Worm (Caenorhabditis elegans) whole organism, early embryonic: Measurements from ENCODE around the gene B0222.15.

Source experiments
- B0310.2 ChIP-seq: sonication (generic microtip); optimal IDR thresholded peaks from 2 replicates; lab custom pipeline; 2016; ENCODE audit warnings: mild to moderate bottlenecking, missing genetic modification characterization, missing compliant biosample characterization
- F13C5.2 ChIP-seq: sonication (generic microtip); optimal IDR thresholded peaks from 2 replicates; lab custom pipeline; 2017; ENCODE audit warnings: mild to moderate bottlenecking, missing genetic modification characterization, inconsistent platforms, missing compliant biosample characterization
- aly-1 ChIP-seq: sonication (generic microtip); optimal IDR thresholded peaks from 2 replicates; lab custom pipeline; 2016; ENCODE audit warnings: missing genetic modification characterization, missing compliant biosample characterization
- ama-1 ChIP-seq: fragments of 150-350 bp; optimal IDR thresholded peaks from 2 replicates; lab custom pipeline; 2014
- ceh-13 ChIP-seq: fragments of 200-800 bp; sonication (Bioruptor generic); optimal IDR thresholded peaks from 2 replicates; lab custom pipeline; 2018; ENCODE audit warnings: mild to moderate bottlenecking, missing genetic modification characterization, missing compliant biosample characterization
- ceh-36 ChIP-seq: sonication (generic microtip); optimal IDR thresholded peaks from 2 replicates; lab custom pipeline; 2016; ENCODE audit warnings: missing genetic modification characterization, inconsistent platforms, missing compliant biosample characterization
- ets-7 ChIP-seq: sonication (generic microtip); optimal IDR thresholded peaks from 2 replicates; lab custom pipeline; 2016; ENCODE audit warnings: missing genotype, missing genetic modification characterization, missing compliant biosample characterization
- flt-1 ChIP-seq: fragments of 200-800 bp; sonication (Bioruptor generic); IDR thresholded peaks from 2 replicates; pipeline ENCODE4 v1.3.6; 2022; ENCODE audit warnings: missing genetic modification characterization, missing compliant biosample characterization
- hmbx-1 ChIP-seq: sonication (generic microtip); optimal IDR thresholded peaks from 2 replicates; lab custom pipeline; 2016; ENCODE audit warnings: mild to moderate bottlenecking, missing genetic modification characterization, missing compliant biosample characterization
- hmg-4 ChIP-seq: fragments of 200-800 bp; sonication (Bioruptor generic); optimal IDR thresholded peaks from 2 replicates; lab custom pipeline; 2018; ENCODE audit warnings: mild to moderate bottlenecking, missing genetic modification characterization, missing compliant biosample characterization
- hnd-1 ChIP-seq: sonication (generic microtip); optimal IDR thresholded peaks from 2 replicates; lab custom pipeline; 2016; ENCODE audit warnings: missing genetic modification characterization, missing compliant biosample characterization
- pes-1 ChIP-seq: fragments of 200-800 bp; sonication (Bioruptor generic); IDR thresholded peaks from 2 replicates; pipeline ENCODE4 v1.3.6; 2022; ENCODE audit warnings: missing genetic modification reagents, missing genetic modification characterization, missing compliant biosample characterization
- scrt-1 ChIP-seq: fragments of 200-800 bp; sonication (Bioruptor generic); IDR thresholded peaks from 2 replicates; pipeline ENCODE4 v1.3.6; 2022; ENCODE audit warnings: missing genetic modification characterization, missing compliant biosample characterization
- sea-1 ChIP-seq: fragments of 200-800 bp; sonication (Bioruptor generic); conservative IDR thresholded peaks from 2 replicates; pipeline ENCODE4 v1.3.6; 2022; ENCODE audit warnings: missing genetic modification characterization, missing compliant biosample characterization
- tbx-11 ChIP-seq: fragments of 200-800 bp; sonication (Bioruptor generic); IDR thresholded peaks from 2 replicates; pipeline ENCODE4 v1.3.6; 2022; ENCODE audit warnings: missing genetic modification characterization, missing compliant biosample characterization
- tbx-37 ChIP-seq: fragments of 200-800 bp; sonication (Bioruptor generic); conservative IDR thresholded peaks from 2 replicates; pipeline ENCODE4 v1.3.6; 2022; ENCODE audit warnings: missing genetic modification reagents, missing genetic modification characterization, missing compliant biosample characterization
- tra-4 ChIP-seq: sonication (generic microtip); optimal IDR thresholded peaks from 2 replicates; lab custom pipeline; 2017; ENCODE audit warnings: missing genetic modification characterization, missing compliant biosample characterization

B0222.15 gene

DNA sequence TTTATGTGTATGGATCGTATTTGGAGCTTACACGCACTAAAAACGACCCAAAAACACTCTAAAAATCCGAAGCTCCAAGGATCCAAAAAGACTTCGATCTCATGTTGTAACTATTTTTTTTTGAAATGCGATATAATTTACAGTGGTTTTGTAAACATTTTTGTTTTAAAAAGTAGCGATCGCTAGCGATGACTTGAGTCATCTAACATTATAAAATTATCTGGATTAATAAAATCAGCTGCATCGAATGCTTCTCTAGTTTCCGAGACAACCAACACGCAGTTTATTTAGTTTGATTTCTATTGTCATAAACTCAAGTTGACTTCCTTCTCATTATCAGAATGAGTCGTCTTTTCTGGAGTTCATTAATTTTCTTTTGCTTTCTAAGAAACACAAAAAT is 24.5 kb downstream of the B0222.15 start, which contains the start of gene F21C10.1:
Gene F21C10.1, plus strand, starts transcription at position 301 of the 400 bp plus-strand sequence.
- TF ChIP-seq hmg-4 (GFP tag; lab: Kevin White, UChicago) (no peak), F13C5.2 (tag; lab: Kevin White, UChicago) (no peak), tra-4 (no peak), B0310.2 (no peak), aly-1 (tag; lab: Kevin White, UChicago) (no peak), ceh-36 (tag; lab: Kevin White, UChicago) (no peak), hmbx-1 (tag; lab: Kevin White, UChicago) (no peak), ets-7 (tag; lab: Kevin White, UChicago) (no peak), flt-1 (no peak), tbx-37 (GFP tag; lab: Robert Waterston, UW) (no peak), hnd-1 (tag; lab: Kevin White, UChicago) (no peak)

DNA sequence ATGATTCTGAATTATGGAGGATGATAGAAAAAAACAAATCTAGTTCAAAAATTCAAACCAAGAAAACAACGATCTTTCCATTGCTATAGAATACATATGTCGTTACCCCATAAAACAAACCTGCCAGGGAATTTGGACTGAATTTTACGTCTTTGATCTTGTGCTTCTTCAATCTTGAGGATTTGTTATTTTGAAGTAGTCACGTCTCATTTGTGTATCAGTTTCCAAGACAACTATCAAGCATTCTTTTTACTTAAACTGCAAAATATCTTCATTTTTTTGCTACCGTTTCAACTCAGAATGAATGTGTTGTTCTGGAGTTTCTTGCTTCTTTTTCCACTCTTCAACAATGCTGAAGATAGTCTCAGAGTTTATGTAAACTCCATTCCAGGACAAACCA is 25.8 kb downstream of the B0222.15 start, which contains the start of gene F21C10.19:
Gene F21C10.19, plus strand, starts transcription at position 301 of the 400 bp plus-strand sequence.
- no peak for TF ChIP-seq tra-4

DNA sequence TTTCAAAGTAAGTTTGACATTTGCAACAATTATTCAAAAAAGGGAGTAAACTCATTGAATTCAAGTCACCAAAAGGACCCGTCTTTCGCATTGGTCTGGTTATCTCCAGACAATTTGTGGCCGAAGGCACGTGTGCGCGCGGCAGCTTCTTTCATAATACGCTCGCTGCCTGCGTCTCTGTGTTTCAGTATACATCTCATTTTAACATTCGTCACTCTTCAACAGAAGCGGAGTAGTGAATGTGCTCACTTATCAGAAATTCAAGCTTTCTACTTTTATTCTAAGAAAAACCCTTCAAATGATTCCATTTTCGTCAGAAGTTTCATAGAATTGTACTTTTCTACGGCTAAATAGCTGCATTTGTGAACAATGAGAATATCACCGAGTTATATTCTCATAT is 28.0 kb downstream of the B0222.15 start:
- TF ChIP-seq sea-1 (no peak), tra-4 (no peak), B0310.2 (no peak), aly-1 (tag; lab: Kevin White, UChicago) (no peak), pes-1 (no peak), F13C5.2 (tag; lab: Kevin White, UChicago) (no peak), ama-1 (lab: Kevin White, UChicago) (no peak), hmbx-1 (tag; lab: Kevin White, UChicago) (no peak)

DNA sequence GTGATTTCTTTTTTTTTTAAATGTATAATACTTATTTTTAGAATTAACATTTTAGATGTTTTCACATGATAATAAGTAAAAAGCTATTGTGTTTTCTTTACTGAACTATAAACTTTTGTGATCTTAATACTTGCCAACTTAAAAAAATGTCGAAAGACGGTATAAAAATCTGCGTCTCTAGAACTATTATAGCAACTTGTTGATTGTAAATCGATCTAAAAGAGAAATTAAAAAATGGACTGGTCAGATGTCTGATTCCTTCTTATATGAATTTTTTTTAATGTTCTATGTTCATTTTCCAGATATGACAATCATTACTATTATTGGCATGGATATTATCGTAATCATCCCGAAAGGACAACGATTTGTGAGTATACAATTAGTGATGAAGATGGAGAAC is 28.8 kb downstream of the B0222.15 start, which contains the start of gene F21C10.3:
Gene F21C10.3, plus strand, starts transcription at position 301 of the 400 bp plus-strand sequence.
- TF ChIP-seq hnd-1 (tag; lab: Kevin White, UChicago) = no peak
- TF ChIP-seq hmbx-1 (tag; lab: Kevin White, UChicago) = no peak
- TF ChIP-seq B0310.2 = no peak
- no peak for TF ChIP-seq flt-1
- no peak for TF ChIP-seq ama-1 (lab: Kevin White, UChicago)
- TF ChIP-seq tbx-11 (GFP tag; lab: Robert Waterston, UW) = no peak
- no peak for TF ChIP-seq scrt-1 (GFP tag; lab: Robert Waterston, UW)
- TF ChIP-seq aly-1 (tag; lab: Kevin White, UChicago) = no peak
- no peak for TF ChIP-seq ceh-13 (GFP tag; lab: Kevin White, UChicago)
- TF ChIP-seq tra-4 = no peak

DNA sequence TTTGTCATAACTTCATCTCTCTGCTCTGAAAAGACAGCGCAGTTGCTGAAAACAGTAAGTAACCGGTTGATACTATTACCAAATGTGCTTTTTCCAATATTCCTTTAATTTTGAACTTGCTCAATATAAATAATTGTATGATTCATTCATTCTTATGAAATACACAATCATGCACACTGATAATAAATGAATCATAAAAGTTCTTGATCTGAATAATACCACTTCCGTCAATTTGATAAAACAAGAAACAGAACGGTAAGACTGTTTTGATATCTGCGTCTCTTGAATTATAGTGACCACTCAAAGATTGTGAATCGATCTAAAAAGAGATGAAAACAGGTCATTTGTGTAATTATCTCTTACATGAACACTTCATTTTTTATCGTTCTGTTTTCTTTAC is 30.3 kb downstream of the B0222.15 start, which contains the start of gene F21C10.4:
Gene F21C10.4, plus strand, starts transcription at position 301 of the 400 bp plus-strand sequence.
- no peak for TF ChIP-seq tbx-11 (GFP tag; lab: Robert Waterston, UW)
- no peak for TF ChIP-seq ama-1 (lab: Kevin White, UChicago)
- TF ChIP-seq scrt-1 (GFP tag; lab: Robert Waterston, UW) = no peak
- TF ChIP-seq ceh-36 (tag; lab: Kevin White, UChicago) = no peak
- TF ChIP-seq hmbx-1 (tag; lab: Kevin White, UChicago) = no peak
- TF ChIP-seq hmg-4 (GFP tag; lab: Kevin White, UChicago) = no peak
- TF ChIP-seq F13C5.2 (tag; lab: Kevin White, UChicago) = no peak
- no peak for TF ChIP-seq tra-4
- TF ChIP-seq ceh-13 (GFP tag; lab: Kevin White, UChicago) = no peak

DNA sequence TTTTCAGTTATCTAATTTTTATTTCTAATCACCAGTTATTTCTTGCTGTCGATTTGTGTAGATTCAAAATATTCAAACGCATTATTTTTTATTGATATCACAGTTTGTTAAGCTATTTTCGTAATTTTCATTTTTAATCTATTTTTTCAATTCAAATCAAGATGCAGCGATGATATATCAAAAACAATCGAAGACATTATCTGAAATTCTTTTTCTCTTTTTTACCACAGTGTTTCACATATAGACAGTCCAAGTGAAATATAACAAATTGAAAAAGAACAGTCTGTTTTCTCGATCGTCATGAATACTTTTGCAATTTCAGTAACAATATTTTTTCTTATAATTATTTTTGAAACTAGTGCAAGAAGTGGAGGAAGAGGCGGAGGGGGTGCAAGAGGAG is 31.2 kb downstream of the B0222.15 start, which contains the start of gene F21C10.5:
Gene F21C10.5, plus strand, starts transcription at position 301 of the 400 bp plus-strand sequence.
- no peak for TF ChIP-seq ceh-13 (GFP tag; lab: Kevin White, UChicago)
- no peak for TF ChIP-seq hmbx-1 (tag; lab: Kevin White, UChicago)
- TF ChIP-seq scrt-1 (GFP tag; lab: Robert Waterston, UW) = no peak
- TF ChIP-seq hmg-4 (GFP tag; lab: Kevin White, UChicago) = no peak
- TF ChIP-seq tbx-37 (GFP tag; lab: Robert Waterston, UW) = no peak
- TF ChIP-seq sea-1 = no peak
- no peak for TF ChIP-seq hnd-1 (tag; lab: Kevin White, UChicago)

DNA sequence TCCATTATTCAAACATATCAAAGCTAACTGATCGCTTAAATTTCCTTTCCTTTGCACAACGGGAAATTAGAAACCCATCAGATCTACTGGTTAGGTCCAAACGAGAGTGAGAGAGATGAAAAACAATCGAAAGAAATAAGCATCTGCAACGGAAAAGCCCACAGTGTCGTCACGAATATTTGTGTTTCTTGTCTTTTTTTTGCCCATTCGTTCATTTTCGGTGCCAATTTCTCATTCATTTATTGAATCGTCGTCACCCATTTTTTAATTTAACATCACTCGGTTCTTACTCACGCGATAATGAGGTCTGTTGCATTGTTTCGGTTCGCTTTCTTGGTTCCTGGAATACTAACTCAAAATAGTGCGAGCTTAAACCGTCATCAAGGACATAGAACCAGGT is 32.4 kb downstream of the B0222.15 start, which contains the start of gene F21C10.6:
Gene F21C10.6, plus strand, starts transcription at position 301 of the 400 bp plus-strand sequence.
- TF ChIP-seq tra-4 = no peak
- no peak for TF ChIP-seq aly-1 (tag; lab: Kevin White, UChicago)
- TF ChIP-seq F13C5.2 (tag; lab: Kevin White, UChicago) = no peak
- TF ChIP-seq ceh-13 (GFP tag; lab: Kevin White, UChicago) = no peak
- no peak for TF ChIP-seq hmg-4 (GFP tag; lab: Kevin White, UChicago)
- TF ChIP-seq hnd-1 (tag; lab: Kevin White, UChicago) = no peak
- TF ChIP-seq hmbx-1 (tag; lab: Kevin White, UChicago) = no peak
- no peak for TF ChIP-seq tbx-37 (GFP tag; lab: Robert Waterston, UW)
- no peak for TF ChIP-seq pes-1
- TF ChIP-seq B0310.2 = no peak
- no peak for TF ChIP-seq flt-1
- TF ChIP-seq ets-7 (tag; lab: Kevin White, UChicago) = no peak
- TF ChIP-seq sea-1 = no peak
- no peak for TF ChIP-seq scrt-1 (GFP tag; lab: Robert Waterston, UW)
- no peak for TF ChIP-seq tbx-11 (GFP tag; lab: Robert Waterston, UW)

DNA sequence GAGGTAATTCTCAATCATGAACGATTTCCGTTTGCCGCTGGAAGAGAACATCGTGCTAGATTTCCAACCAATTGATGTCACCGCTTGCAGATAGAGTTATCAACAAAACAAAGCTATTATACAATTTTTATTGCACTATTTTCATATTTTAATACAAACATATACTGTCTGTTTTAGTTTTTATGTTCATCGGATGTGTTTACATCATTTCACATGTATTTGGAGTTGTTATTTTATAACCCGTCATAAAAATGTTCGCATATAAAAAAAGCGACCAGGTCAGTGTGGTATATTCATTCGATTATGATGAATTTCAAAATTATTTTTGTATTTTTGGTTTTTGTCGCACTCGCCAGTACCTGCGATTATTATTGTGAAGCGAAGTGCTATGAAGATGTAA is 33.4 kb downstream of the B0222.15 start, which contains the start of gene F21C10.11:
Gene F21C10.11, plus strand, starts transcription at position 301 of the 400 bp plus-strand sequence.
- no peak for TF ChIP-seq hmbx-1 (tag; lab: Kevin White, UChicago)
- no peak for TF ChIP-seq tbx-37 (GFP tag; lab: Robert Waterston, UW)
